Worm (Caenorhabditis elegans) whole organism, dauer: ENCODE data around the gene fbxa-164.
"Not testable (repeated sequence)": the region's sequence is repeated elsewhere in the genome, so short reads cannot be mapped to it uniquely, and the experiment has no call there.

Experiments used
- unc-62 ChIP-seq: sonication (generic microtip); optimal IDR thresholded peaks from 2 replicates; lab custom pipeline; 2017; ENCODE audit warnings: missing biosample characterization, missing genetic modification reagents, missing genetic modification characterization

The fbxa-164 gene

DNA sequence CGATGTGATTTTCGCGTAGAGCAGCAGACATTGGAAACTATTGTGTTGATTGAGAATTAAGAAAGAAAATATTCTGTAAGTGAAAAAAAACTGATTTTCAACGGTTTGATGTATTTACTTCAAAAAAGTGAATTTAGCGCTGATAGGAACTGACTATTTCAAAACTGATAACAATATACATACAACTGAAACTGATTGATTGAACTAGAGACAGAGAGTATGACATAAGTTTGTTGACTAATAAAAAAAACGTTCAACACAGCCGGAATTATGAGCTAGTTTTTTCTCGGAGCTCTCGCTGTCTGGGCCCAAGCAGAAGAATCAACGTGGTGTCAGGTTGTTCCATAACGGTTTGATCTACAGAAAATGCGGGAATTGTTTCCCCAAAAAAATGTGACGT is at the start of gene fbxa-164:
TSS of gene fbxa-164 (minus strand) at position 101 of the 400 bp plus-strand sequence.
- TF ChIP-seq unc-62 (GFP tag; lab: Kevin White, UChicago) = no peak

DNA sequence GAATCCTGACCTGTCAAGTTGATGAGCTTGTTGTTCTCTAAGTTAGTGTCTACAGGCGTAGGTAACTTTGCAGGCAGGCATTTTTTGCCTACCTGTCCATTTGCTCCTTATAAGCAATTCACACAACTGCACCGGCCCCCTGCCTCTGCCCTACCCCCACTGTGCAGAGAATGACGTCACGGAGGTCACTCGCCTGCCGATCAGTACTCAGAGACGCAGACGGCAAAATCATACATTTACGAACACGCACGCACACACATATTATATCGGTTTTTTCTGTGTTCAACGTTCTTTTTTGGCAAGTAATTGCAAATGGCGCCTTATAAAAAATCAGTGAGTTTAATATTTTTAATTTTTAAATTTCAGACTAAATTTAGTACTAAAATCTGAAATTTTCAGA is 49.6 kb upstream of the fbxa-164 start, which contains the start of gene duxl-1:
TSS of gene duxl-1 (plus strand) at position 184 of the 400 bp plus-strand sequence.
- no peak for TF ChIP-seq unc-62 (GFP tag; lab: Kevin White, UChicago)

DNA sequence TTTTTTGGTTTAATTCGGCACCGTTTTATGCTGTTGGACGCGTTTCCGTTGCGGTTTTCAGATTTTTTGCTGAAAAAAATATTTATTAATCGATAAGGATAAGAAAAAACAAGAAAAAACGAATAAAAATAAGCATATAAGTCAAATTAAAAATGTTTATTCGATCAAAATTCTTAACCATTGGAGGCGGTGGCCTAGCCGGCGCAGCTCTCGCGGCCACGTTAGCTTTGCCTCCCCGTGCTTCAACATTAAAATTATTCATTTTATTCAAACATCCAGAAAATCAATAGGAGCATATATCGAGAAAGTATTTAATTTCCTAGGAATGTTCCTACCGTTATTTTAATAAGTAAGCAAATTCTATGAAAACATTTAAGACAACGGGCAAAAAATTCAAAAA is 49.0 kb upstream of the fbxa-164 start, which contains the start of gene ZC204.14:
TSS of gene ZC204.14 (minus strand) at position 69 of the 400 bp plus-strand sequence.
- TF ChIP-seq unc-62 (GFP tag; lab: Kevin White, UChicago) = no peak

DNA sequence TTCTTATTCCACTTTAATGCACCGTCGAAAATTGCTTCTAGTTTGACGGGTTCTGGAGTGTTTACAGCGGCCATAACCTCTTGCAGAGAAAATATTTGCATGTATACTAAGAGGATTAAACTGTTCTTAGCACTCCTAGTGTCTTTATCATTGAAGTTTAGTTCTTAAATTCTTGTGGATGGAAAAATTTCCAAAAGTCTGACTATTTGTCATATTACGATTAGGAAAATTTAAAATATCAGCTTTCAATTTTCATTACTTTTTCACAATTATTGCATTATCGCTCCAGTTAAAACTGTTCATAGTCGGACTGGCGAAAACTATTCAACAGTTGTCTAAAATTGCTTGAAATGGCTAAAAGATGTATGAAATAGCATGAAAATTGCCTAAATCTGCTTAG is 47.0 kb upstream of the fbxa-164 start, which contains the start of gene ZC204.13:
TSS of gene ZC204.13 (minus strand) at position 101 of the 400 bp plus-strand sequence.
- not testable (repeated sequence) for TF ChIP-seq unc-62 (GFP tag; lab: Kevin White, UChicago)

DNA sequence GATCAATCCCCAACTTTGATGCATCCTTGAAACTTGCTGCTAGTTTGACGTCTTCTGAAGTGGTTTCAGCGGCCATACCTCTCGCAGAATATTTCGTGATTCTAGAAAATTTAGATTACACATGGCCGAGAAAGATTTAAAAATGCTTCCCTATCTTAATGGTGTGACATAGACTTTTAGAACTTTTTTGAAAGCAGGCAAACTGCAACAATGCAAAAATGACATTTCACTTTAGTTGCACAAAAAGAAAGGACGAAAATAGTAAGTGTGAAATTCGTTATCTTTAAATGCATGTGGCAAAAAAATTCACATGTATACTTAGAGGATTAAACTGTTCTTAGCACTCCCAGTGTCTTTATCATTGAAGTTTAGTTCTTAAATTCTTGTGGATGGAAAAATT is 43.3 kb upstream of the fbxa-164 start, which contains the start of gene ZC204.12:
TSS of gene ZC204.12 (minus strand) at position 101 of the 400 bp plus-strand sequence.
- no peak for TF ChIP-seq unc-62 (GFP tag; lab: Kevin White, UChicago)

DNA sequence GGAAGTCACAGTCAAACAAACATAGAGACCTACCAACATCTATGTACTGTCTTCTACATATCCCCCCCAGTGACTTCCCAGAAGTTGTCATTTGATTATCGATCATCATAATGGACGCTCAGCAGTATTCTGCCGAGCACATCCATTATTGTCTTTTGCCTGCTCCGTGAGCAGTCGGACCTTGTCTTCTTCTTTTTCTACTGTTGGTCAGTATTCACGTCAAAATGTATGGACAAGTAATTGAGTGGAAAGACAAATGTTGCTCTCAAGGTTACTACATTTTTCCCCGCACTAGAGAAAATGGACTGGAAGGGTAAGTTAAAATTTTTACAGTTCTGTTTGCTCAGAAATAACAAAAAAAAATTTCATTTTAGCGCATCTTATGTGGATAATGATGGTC is 41.0 kb upstream of the fbxa-164 start, which contains the start of gene btb-12:
TSS of gene btb-12 (plus strand) at position 301 of the 400 bp plus-strand sequence.
- TF ChIP-seq unc-62 (GFP tag; lab: Kevin White, UChicago) = no peak

DNA sequence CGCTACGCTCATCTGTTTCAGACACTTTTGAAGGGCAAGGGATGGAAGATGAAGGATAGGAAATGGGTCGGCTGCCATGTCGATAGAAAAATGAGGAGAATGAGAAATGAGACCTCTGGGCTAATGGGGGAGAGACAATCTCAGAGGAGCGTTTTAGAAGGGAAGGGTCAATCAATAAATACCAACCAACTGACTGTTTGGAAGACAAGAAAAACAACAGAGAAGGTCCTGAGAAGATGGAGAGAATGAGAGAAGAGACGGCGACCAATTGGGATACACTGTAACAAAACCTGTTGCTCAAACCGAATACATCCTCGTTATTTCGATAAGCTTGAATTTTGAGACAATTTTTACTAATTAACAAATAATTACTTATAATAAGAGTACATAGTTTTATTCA is 39.5 kb upstream of the fbxa-164 start, which contains the start of gene fbxb-15:
TSS of gene fbxb-15 (minus strand) at position 101 of the 400 bp plus-strand sequence.
- TF ChIP-seq unc-62 (GFP tag; lab: Kevin White, UChicago) = no peak

DNA sequence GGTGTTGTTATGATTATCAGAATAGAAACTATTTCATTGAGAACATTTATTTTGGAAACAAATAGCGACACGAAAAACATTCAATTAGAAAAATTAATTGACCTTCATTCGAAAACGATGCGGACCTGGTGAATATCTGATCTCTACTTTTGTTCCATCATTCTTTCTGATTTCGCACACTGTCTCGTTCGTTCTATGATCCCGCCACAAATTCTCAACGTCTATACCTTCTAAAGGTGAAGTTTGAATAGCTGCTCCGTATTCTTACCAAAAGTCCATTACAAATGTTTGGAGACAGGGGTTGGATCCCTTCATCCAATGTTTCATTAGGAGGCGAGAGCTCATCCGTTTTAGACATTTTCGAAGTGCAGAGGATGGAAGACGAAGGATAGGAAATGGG is 37.9 kb upstream of the fbxa-164 start, which contains the start of gene fbxb-16:
TSS of gene fbxb-16 (minus strand) at position 101 of the 400 bp plus-strand sequence.
- TF ChIP-seq unc-62 (GFP tag; lab: Kevin White, UChicago) = no peak

DNA sequence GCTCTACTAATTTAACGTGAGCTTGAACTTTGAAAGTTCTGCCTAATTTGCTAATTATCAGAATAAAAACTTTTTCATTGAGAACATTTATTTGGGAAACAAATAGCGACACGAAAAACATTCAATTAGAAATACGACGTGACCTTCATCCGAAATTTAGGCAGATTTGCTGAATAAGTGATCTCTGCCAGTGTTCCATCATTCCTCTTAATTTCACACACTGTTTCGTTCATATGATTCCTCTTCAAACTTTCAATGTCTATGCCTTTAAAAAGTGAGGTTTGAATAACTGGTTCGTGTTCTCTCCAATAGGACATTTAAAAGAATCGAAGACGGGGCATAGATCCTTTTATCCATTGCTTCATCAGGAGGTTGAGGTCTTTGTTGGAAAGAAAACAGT is 36.6 kb upstream of the fbxa-164 start, which contains the start of gene fbxb-20:
TSS of gene fbxb-20 (minus strand) at position 101 of the 400 bp plus-strand sequence.
- no peak for TF ChIP-seq unc-62 (GFP tag; lab: Kevin White, UChicago)

DNA sequence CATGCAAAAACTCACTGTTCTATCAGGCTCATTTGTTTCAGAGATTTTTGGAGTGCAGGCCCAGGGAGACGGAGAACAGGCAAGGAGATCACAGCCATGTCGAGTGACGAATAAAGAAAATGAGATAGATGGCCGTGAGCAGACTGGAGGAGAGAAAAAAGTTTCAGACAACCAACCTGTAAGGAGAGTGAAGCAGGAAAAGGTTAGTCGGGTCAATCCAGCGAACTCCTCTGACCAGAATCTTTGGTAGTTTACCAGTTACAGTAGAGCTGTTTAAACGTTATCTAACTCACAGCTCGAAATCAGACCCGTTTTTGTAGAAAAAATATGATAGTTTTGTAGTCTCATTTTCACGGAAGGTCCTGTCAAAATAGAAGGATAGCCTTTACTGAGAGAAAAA is 34.9 kb upstream of the fbxa-164 start, which contains the start of gene fbxb-21:
TSS of gene fbxb-21 (minus strand) at position 101 of the 400 bp plus-strand sequence.
- no peak for TF ChIP-seq unc-62 (GFP tag; lab: Kevin White, UChicago)

DNA sequence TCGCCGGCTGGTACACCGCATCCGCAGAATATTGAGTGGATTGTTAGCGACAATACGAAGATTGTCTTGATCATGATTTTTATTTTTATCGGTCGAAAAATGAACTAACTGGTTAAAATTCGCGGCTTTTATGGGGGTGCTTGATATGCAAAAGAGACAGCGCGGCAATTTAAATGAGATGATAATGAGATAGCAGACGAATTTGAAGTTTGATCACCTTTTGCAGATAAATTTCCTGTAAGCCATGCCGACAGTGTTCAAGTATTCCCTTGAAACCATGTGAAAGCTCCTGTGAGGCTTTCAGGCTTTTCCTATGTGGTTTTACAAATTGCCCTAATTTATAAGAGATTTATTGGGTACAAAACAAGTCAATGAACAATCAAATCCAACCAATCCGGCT is 32.3 kb upstream of the fbxa-164 start, which contains the start of gene ZC204.17:
TSS of gene ZC204.17 (minus strand) at position 101 of the 400 bp plus-strand sequence.
- TF ChIP-seq unc-62 (GFP tag; lab: Kevin White, UChicago) = no peak

DNA sequence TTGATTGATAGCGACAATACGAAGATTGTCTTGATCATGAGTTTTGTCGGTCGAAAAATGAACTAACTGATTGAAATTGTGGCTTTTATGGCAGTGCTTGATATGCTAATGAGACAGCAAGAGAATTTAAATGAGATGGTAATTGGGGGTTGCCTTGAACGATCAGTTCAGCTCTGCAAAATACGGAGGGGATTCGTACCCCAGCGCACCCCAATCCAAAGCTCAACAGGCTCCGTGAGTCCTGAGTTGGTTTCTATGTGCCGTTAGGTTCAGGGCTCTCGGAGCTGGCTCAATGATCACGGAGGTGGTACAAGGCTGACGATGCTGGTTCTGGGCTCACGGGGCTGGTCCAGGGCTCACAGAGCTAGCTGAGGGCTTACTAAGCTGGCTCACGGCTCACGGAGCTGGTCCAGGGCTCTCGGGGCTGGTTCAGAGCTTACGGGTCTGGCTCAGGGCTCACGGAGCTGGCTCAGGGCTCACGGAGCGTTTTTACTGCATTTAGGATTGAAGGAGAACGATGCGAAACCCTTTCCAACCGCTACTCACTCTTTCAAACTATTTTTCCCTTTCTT is 31.0 kb upstream of the fbxa-164 start, which contains the start of gene ZC204.6:
TSS of gene ZC204.6 (minus strand) at position 51 of the 572 bp plus-strand sequence.
- no peak for TF ChIP-seq unc-62 (GFP tag; lab: Kevin White, UChicago)

DNA sequence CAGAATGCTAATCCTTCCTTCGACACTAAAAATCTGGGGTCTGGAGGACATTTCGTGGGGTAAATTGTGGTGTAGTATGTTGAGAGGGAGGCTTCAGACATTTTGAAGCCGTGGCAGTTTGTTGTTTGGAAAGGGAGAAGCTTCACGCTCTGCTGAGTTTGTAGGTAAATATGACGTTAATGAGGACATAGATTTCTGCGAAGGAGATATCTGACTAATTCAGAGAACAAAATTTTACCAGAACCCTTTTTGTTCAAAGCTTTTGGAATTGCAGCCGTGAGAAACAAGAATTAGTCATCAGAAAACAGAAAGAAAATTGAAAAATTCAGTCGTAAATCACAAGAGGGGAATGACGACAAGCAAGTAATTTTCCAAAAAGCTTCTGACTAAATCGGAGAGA is 26.6 kb upstream of the fbxa-164 start, which contains the start of gene srh-72:
TSS of gene srh-72 (minus strand) at position 101 of the 400 bp plus-strand sequence.
- TF ChIP-seq unc-62 (GFP tag; lab: Kevin White, UChicago) = no peak

DNA sequence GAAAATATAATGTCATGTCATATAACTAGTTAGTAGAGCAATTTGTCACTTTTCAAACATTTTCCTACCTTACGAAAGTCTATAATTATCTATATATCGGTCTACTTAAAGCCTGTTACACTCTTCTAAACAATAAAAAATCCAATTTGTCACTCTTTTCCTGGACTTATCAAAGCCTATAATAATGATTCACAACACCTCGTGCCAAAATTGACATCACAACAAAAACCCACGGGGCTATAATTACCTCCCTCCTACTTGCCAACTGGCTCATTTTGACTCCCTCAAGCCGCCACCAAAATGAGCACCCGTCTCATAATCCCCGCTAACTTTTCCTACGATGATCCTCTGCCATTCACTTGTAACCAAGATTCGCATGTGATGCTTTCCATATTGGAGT is 22.5 kb upstream of the fbxa-164 start, which contains the start of gene srg-20:
TSS of gene srg-20 (plus strand) at position 301 of the 400 bp plus-strand sequence.
- TF ChIP-seq unc-62 (GFP tag; lab: Kevin White, UChicago) = not testable (repeated sequence)

DNA sequence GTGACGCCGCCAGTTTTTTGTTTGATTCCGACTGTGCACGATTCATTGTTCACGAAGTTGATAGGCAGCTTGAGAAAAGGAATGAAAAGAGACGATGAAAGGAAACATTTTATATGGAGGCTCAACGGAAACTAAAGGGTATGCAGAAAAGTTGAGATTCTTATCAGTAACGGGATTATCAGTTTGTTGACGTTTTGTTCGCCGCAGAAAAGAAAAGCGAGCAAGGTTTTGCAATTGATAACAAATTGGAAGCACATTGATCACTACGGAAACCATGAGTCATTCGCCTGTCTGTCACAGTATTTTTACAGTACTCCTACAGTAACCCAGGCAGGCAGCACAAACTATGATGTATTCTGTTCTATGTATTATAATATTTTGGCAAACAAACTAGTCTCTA is 22.1 kb upstream of the fbxa-164 start:
- no peak for TF ChIP-seq unc-62 (GFP tag; lab: Kevin White, UChicago)

DNA sequence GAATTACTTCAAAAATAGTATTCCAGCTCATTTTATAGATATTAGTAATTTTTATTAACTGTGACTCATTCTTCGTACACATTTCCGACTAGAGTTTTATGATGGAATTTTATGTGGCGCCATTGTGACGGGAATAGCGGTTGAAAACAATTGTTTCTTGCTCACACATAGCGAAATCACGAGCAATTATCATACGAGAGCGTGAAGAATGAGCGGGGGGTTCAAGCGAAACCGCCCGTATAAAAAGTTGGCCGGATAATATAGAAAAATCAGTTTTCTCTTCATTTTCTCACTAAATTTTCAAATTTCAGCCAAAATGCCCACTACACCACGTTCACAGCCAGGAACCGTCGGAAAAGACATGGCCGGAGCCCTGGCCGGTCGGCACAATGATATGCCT is 19.6 kb upstream of the fbxa-164 start, which contains the start of gene C08E3.1:
TSS of gene C08E3.1 (plus strand) at position 301 of the 400 bp plus-strand sequence.
- not testable (repeated sequence) for TF ChIP-seq unc-62 (GFP tag; lab: Kevin White, UChicago)
